Worm (Caenorhabditis elegans): ENCODE results near the gene ugt-36.
A peak's percentile ranks its signal among the peaks of the same experiment; 100 is the strongest.

Gene ugt-36

ce11 chrV:7198403-7198802 is 31.6 kb downstream of the ugt-36 start (continued):
- TF ChIP-seq unc-62 (GFP tag; optimal IDR thresholded peaks at IDR 0.05 in 1 of 2): peak in 1 of 2 experiments; percentile 72
- no peak for TF ChIP-seq unc-62 (tag; optimal IDR thresholded peaks at IDR 0.05)
- no peak for TF ChIP-seq nhr-25 (tag; optimal IDR thresholded peaks at IDR 0.05; ENCODE audit: borderline replicate concordance, insufficient read depth)
- TF ChIP-seq lin-39 (tag; optimal IDR thresholded peaks at IDR 0.05): no peak
- TF ChIP-seq Y75B8A.6 (GFP tag; IDR thresholded peaks at IDR 0.05): no peak
- no peak for TF ChIP-seq nhr-11 (tag; optimal IDR thresholded peaks at IDR 0.05)
- no peak for TF ChIP-seq madf-9 (GFP tag; conservative IDR thresholded peaks at IDR 0.05)
- TF ChIP-seq zip-11 (GFP tag; IDR thresholded peaks at IDR 0.05): no peak
- TF ChIP-seq set-16 (GFP tag; IDR thresholded peaks at IDR 0.05): no peak
- TF ChIP-seq daf-8 (GFP tag; IDR thresholded peaks at IDR 0.05): no peak
- TF ChIP-seq ZK546.5 (tag; optimal IDR thresholded peaks at IDR 0.05): no peak
- TF ChIP-seq gei-8 (GFP tag; optimal IDR thresholded peaks at IDR 0.05): peak; percentile 23
- no peak for TF ChIP-seq nhr-111 (GFP tag; optimal IDR thresholded peaks at IDR 0.05)
- TF ChIP-seq nhr-10 (tag; optimal IDR thresholded peaks at IDR 0.05): no peak
- no peak for TF ChIP-seq fkh-10 (GFP tag; optimal IDR thresholded peaks at IDR 0.05)
- peak; percentile 86 for TF ChIP-seq nhr-28 (tag; optimal IDR thresholded peaks at IDR 0.05)
- TF ChIP-seq sdz-12 (GFP tag; optimal IDR thresholded peaks at IDR 0.05): peak; percentile 5
- TF ChIP-seq ceh-20 (GFP tag; IDR thresholded peaks at IDR 0.05): no peak
- TF ChIP-seq mxl-3 (GFP tag; optimal IDR thresholded peaks at IDR 0.05): no peak
- no peak for TF ChIP-seq ztf-11 (tag; optimal IDR thresholded peaks at IDR 0.05)
- TF ChIP-seq mdt-29 (GFP tag; IDR thresholded peaks at IDR 0.05): no peak
- peak; percentile 63 for TF ChIP-seq nhr-102 (tag; optimal IDR thresholded peaks at IDR 0.05)
- TF ChIP-seq Y5F2A.4 (GFP tag; optimal IDR thresholded peaks at IDR 0.05): no peak
- TF ChIP-seq lsy-2 (tag; optimal IDR thresholded peaks at IDR 0.05): peak in 1 of 2 experiments; percentile 21
- no peak for TF ChIP-seq egl-43 (GFP tag; IDR thresholded peaks at IDR 0.05)
- TF ChIP-seq zfp-2 (tag; optimal IDR thresholded peaks at IDR 0.05): no peak
- TF ChIP-seq daf-12 (tag; optimal IDR thresholded peaks at IDR 0.05): no peak
- TF ChIP-seq mxl-2 (GFP tag; conservative IDR thresholded peaks at IDR 0.05): no peak; the same call in 1 of the 2 replicates
- 0 out of 2 replicates have a peak, but pooled peaks have one; percentile 15 for TF ChIP-seq hmg-1.1 (GFP tag; IDR thresholded peaks at IDR 0.05)
- TF ChIP-seq nhr-77 (tag; optimal IDR thresholded peaks at IDR 0.05): peak; percentile 39
- TF ChIP-seq ztf-7 (tag; optimal IDR thresholded peaks at IDR 0.05): no peak
- TF ChIP-seq unc-130 (GFP tag; optimal IDR thresholded peaks at IDR 0.05): peak; percentile 2
- no peak for TF ChIP-seq zip-2 (tag; optimal IDR thresholded peaks at IDR 0.05)
- TF ChIP-seq arid-1 (GFP tag; conservative IDR thresholded peaks at IDR 0.05): peak; percentile 59; the same call in 1 of the 2 replicates
- TF ChIP-seq D1046.2 (GFP tag; IDR thresholded peaks at IDR 0.05): no peak
- TF ChIP-seq T20F7.1 (GFP tag; optimal IDR thresholded peaks at IDR 0.05): peak; percentile 41
- TF ChIP-seq spr-1 (tag; optimal IDR thresholded peaks at IDR 0.05): no peak
- no peak for TF ChIP-seq F44E2.7 (GFP tag; IDR thresholded peaks at IDR 0.05)
- no peak for TF ChIP-seq nhr-6 (tag; optimal IDR thresholded peaks at IDR 0.05)
- TF ChIP-seq snpc-1.2 (GFP tag; IDR thresholded peaks at IDR 0.05): no peak
- TF ChIP-seq dmd-6 (GFP tag; IDR thresholded peaks at IDR 0.05): peak; percentile 73
- TF ChIP-seq nhr-48 (tag; optimal IDR thresholded peaks at IDR 0.05): peak; percentile 14
- 0 out of 2 replicates have a peak, but pooled peaks have one; percentile 37 for TF ChIP-seq T26A8.4 (GFP tag; IDR thresholded peaks at IDR 0.05)
- TF ChIP-seq tag-97 (GFP tag; IDR thresholded peaks at IDR 0.05): no peak
- TF ChIP-seq snpc-4 (tag; optimal IDR thresholded peaks at IDR 0.05): no peak
- TF ChIP-seq egl-27 (tag; optimal IDR thresholded peaks at IDR 0.05): no peak
- no peak for TF ChIP-seq fos-1 (tag; optimal IDR thresholded peaks at IDR 0.05)
- no peak for TF ChIP-seq rbr-2 (tag; optimal IDR thresholded peaks at IDR 0.05)
- no peak for TF ChIP-seq ceh-82 (tag; optimal IDR thresholded peaks at IDR 0.05)
- peak; percentile 84 for TF ChIP-seq dve-1 (tag; optimal IDR thresholded peaks at IDR 0.05; ENCODE audit: insufficient read depth)
- TF ChIP-seq skn-1 (tag; optimal IDR thresholded peaks at IDR 0.05): no peak
- peak; percentile 63 for TF ChIP-seq pqm-1 (tag; optimal IDR thresholded peaks at IDR 0.05)
- TF ChIP-seq dmd-8 (GFP tag; IDR thresholded peaks at IDR 0.05): no peak

Data from whole organism, L4 larva.